Fruit fly (Drosophila melanogaster) whole organism, embryonic: ENCODE measurements around the gene Tango2.
A peak's percentile ranks its signal among the peaks of the same experiment; 100 is the strongest.

Experiments
- Antp ChIP-seq: fragments of 200-800 bp; sonication (Bioruptor generic); optimal IDR thresholded peaks from 3 replicates; lab custom pipeline; 2016; ENCODE audit warnings: missing biosample characterization, missing genetic modification characterization
- Atf3 ChIP-seq: fragments of 200-800 bp; sonication (Bioruptor generic); optimal IDR thresholded peaks from 3 replicates; lab custom pipeline; 2016; ENCODE audit warnings: missing biosample characterization, missing genetic modification characterization
- CG10209 ChIP-seq: fragments of 200-800 bp; sonication (Bioruptor generic); optimal IDR thresholded peaks from 3 replicates; lab custom pipeline; 2017; ENCODE audit warnings: missing biosample characterization, mild to moderate bottlenecking, missing genetic modification characterization, missing genetic modification reagents
- CG10431 ChIP-seq: fragments of 200-800 bp; sonication (Bioruptor generic); optimal IDR thresholded peaks from 3 replicates; lab custom pipeline; 2018; ENCODE audit warnings: missing biosample characterization, mild to moderate bottlenecking, missing genetic modification characterization
- CG11247 ChIP-seq: fragments of 200-800 bp; sonication (Bioruptor generic); IDR thresholded peaks from 2 replicates; pipeline ENCODE4 v1.3.6; 2022; ENCODE audit warnings: missing biosample characterization, missing genetic modification characterization
- CG12219 ChIP-seq: fragments of 200-800 bp; sonication (Bioruptor generic); optimal IDR thresholded peaks from 3 replicates; lab custom pipeline; 2018; ENCODE audit warnings: missing biosample characterization, mild to moderate bottlenecking, missing genetic modification characterization
- CG13123 ChIP-seq: fragments of 200-800 bp; sonication (Bioruptor generic); optimal IDR thresholded peaks from 2 replicates; lab custom pipeline; 2016; ENCODE audit warnings: missing biosample characterization, missing genetic modification characterization
- CG13624 ChIP-seq: fragments of 200-800 bp; sonication (Bioruptor generic); optimal IDR thresholded peaks from 2 replicates; lab custom pipeline; 2016; ENCODE audit warnings: missing biosample characterization, missing genetic modification characterization
- CG13775 ChIP-seq: fragments of 200-800 bp; sonication (Bioruptor generic); optimal IDR thresholded peaks from 3 replicates; lab custom pipeline; 2017; ENCODE audit warnings: missing biosample characterization, mild to moderate bottlenecking, missing genetic modification characterization
- CG1647 ChIP-seq: fragments of 200-800 bp; sonication (Bioruptor generic); optimal IDR thresholded peaks from 3 replicates; lab custom pipeline; 2016; ENCODE audit warnings: missing biosample characterization, missing genetic modification characterization
- CG16813 ChIP-seq: fragments of 200-800 bp; sonication (Bioruptor generic); IDR thresholded peaks from 3 replicates; pipeline ENCODE4 v1.3.6; 2022; ENCODE audit warnings: missing biosample characterization, missing genetic modification characterization; ENCODE audit not compliant: partially characterized antibody
- CG17829 ChIP-seq: fragments of 200-800 bp; optimal IDR thresholded peaks from 2 replicates; lab custom pipeline; 2019; ENCODE audit warnings: missing biosample characterization, mild to moderate bottlenecking, missing genetic modification characterization, moderate library complexity
- CG1832 ChIP-seq: fragments of 200-800 bp; sonication (Bioruptor generic); optimal IDR thresholded peaks from 2 replicates; lab custom pipeline; 2017; ENCODE audit warnings: missing biosample characterization, mild to moderate bottlenecking, missing genetic modification characterization, inconsistent platforms
- CG18476 ChIP-seq: fragments of 200-800 bp; sonication (Bioruptor generic); optimal IDR thresholded peaks from 2 replicates; lab custom pipeline; 2016; ENCODE audit warnings: missing biosample characterization, mild to moderate bottlenecking, missing genetic modification characterization
- CG3065 ChIP-seq: fragments of 200-800 bp; sonication (Bioruptor generic); optimal IDR thresholded peaks from 2 replicates; lab custom pipeline; 2016; ENCODE audit warnings: missing biosample characterization, missing genetic modification characterization
- CG43689 ChIP-seq: fragments of 200-800 bp; sonication (Bioruptor generic); IDR thresholded peaks from 2 replicates; pipeline ENCODE4 v1.3.6; 2022; ENCODE audit warnings: missing biosample characterization, missing genetic modification characterization
- CG6689 ChIP-seq: fragments of 200-800 bp; sonication (Bioruptor generic); IDR thresholded peaks from 2 replicates; pipeline ENCODE4 v1.3.6; 2022; ENCODE audit warnings: missing biosample characterization, missing genetic modification characterization
- CG8388 ChIP-seq: fragments of 200-800 bp; sonication (Bioruptor generic); optimal IDR thresholded peaks from 2 replicates; lab custom pipeline; 2019; ENCODE audit warnings: missing biosample characterization, mild to moderate bottlenecking, missing genetic modification characterization, moderate library complexity
- CG9437 ChIP-seq: fragments of 200-800 bp; sonication (Bioruptor generic); optimal IDR thresholded peaks from 2 replicates; lab custom pipeline; 2018; ENCODE audit warnings: missing biosample characterization, mild to moderate bottlenecking, missing genetic modification characterization
- CrebB ChIP-seq: fragments of 200-800 bp; sonication (Bioruptor generic); optimal IDR thresholded peaks from 3 replicates; lab custom pipeline; 2018; ENCODE audit warnings: missing biosample characterization, mild to moderate bottlenecking, missing genetic modification characterization
- Dek ChIP-seq: fragments of 200-800 bp; sonication (Bioruptor generic); optimal IDR thresholded peaks from 3 replicates; lab custom pipeline; 2019; ENCODE audit warnings: missing biosample characterization, mild to moderate bottlenecking, missing genetic modification characterization, moderate library complexity
- Fer3 ChIP-seq: fragments of 200-800 bp; sonication (Bioruptor generic); optimal IDR thresholded peaks from 2 replicates; lab custom pipeline; 2018; ENCODE audit warnings: missing biosample characterization, mild to moderate bottlenecking, missing genetic modification characterization, moderate library complexity
- Gsc ChIP-seq: fragments of 200-800 bp; sonication (Bioruptor generic); IDR thresholded peaks from 2 replicates; pipeline ENCODE4 v1.3.6; 2022; ENCODE audit warnings: missing biosample characterization, missing genetic modification characterization
- H15 ChIP-seq: fragments of 200-800 bp; sonication (Bioruptor generic); IDR thresholded peaks from 3 replicates; pipeline ENCODE4 v1.3.6; 2022; ENCODE audit warnings: missing biosample characterization, missing genetic modification characterization
- HHEX ChIP-seq: fragments of 200-800 bp; sonication (Bioruptor generic); optimal IDR thresholded peaks from 3 replicates; lab custom pipeline; 2017; ENCODE audit warnings: missing biosample characterization, mild to moderate bottlenecking, missing genetic modification characterization, missing genetic modification reagents
- Mad ChIP-seq: fragments of 200-800 bp; sonication (Bioruptor generic); optimal IDR thresholded peaks from 2 replicates; lab custom pipeline; 2016; ENCODE audit warnings: missing biosample characterization, missing genetic modification characterization
- Mes4 ChIP-seq: fragments of 200-800 bp; sonication (Bioruptor generic); optimal IDR thresholded peaks from 2 replicates; lab custom pipeline; 2016; ENCODE audit warnings: missing biosample characterization, missing genetic modification characterization
- Rx ChIP-seq: fragments of 200-800 bp; sonication (Bioruptor generic); IDR thresholded peaks from 2 replicates; pipeline ENCODE4 v1.3.6; 2022; ENCODE audit warnings: missing biosample characterization, missing genetic modification characterization
- Sox102F ChIP-seq: fragments of 200-800 bp; sonication (Bioruptor generic); optimal IDR thresholded peaks from 2 replicates; lab custom pipeline; 2018; ENCODE audit warnings: missing biosample characterization, mild to moderate bottlenecking, missing genetic modification characterization, moderate library complexity
- btn ChIP-seq: fragments of 200-800 bp; sonication (Bioruptor generic); optimal IDR thresholded peaks from 2 replicates; lab custom pipeline; 2016; ENCODE audit warnings: missing biosample characterization, missing genetic modification characterization
- cato ChIP-seq: fragments of 200-800 bp; sonication (Bioruptor generic); optimal IDR thresholded peaks from 2 replicates; lab custom pipeline; 2016; ENCODE audit warnings: missing biosample characterization, missing genetic modification characterization, borderline replicate concordance
- chinmo ChIP-seq: fragments of 200-800 bp; sonication (Bioruptor generic); IDR thresholded peaks from 4 replicates; pipeline ENCODE4 v1.3.6; 2022; ENCODE audit warnings: missing biosample characterization, missing genetic modification characterization; ENCODE audit not compliant: partially characterized antibody
- ci ChIP-seq: fragments of 200-800 bp; sonication (Bioruptor generic); IDR thresholded peaks from 3 replicates; pipeline ENCODE4 v1.3.6; 2022; ENCODE audit warnings: missing biosample characterization, missing genetic modification characterization
- croc ChIP-seq: fragments of 200-800 bp; sonication (Bioruptor generic); conservative IDR thresholded peaks from 3 replicates; pipeline ENCODE4 v1.3.6; 2022; ENCODE audit warnings: missing biosample characterization, missing genetic modification characterization
- emc ChIP-seq: fragments of 200-800 bp; sonication (Bioruptor generic); optimal IDR thresholded peaks from 2 replicates; lab custom pipeline; 2016; ENCODE audit warnings: missing biosample characterization, missing genetic modification characterization
- ham ChIP-seq: fragments of 200-800 bp; sonication (Bioruptor generic); IDR thresholded peaks from 2 replicates; pipeline ENCODE4 v1.3.6; 2022; ENCODE audit warnings: missing biosample characterization, missing genetic modification characterization
- her ChIP-seq: fragments of 200-800 bp; sonication (Bioruptor generic); optimal IDR thresholded peaks from 2 replicates; lab custom pipeline; 2016; ENCODE audit warnings: missing biosample characterization, missing genetic modification characterization
- ind ChIP-seq: fragments of 200-800 bp; sonication (Bioruptor generic); optimal IDR thresholded peaks from 3 replicates; lab custom pipeline; 2016; ENCODE audit warnings: missing biosample characterization, missing genetic modification characterization
- lbe ChIP-seq: fragments of 200-800 bp; sonication (Bioruptor generic); optimal IDR thresholded peaks from 2 replicates; lab custom pipeline; 2016; ENCODE audit warnings: missing biosample characterization, mild to moderate bottlenecking, missing genetic modification characterization
- lilli ChIP-seq: fragments of 200-800 bp; sonication (Bioruptor generic); optimal IDR thresholded peaks from 3 replicates; lab custom pipeline; 2016; ENCODE audit warnings: missing biosample characterization, missing genetic modification characterization
- lmd ChIP-seq: fragments of 200-800 bp; sonication (Bioruptor generic); IDR thresholded peaks from 2 replicates; pipeline ENCODE4 v1.3.6; 2022; ENCODE audit warnings: missing biosample characterization, missing genetic modification characterization
- phol ChIP-seq: fragments of 200-800 bp; sonication (Bioruptor generic); optimal IDR thresholded peaks from 3 replicates; lab custom pipeline; 2018; ENCODE audit warnings: missing biosample characterization, mild to moderate bottlenecking, missing genetic modification characterization, moderate library complexity
- prd ChIP-seq, 3 experiments: fragments of >200 bp in 2 of 3; fragments of 200-800 bp in 1 of 3; sonication (Bioruptor generic) in 1 of 3; optimal IDR thresholded peaks in 2 of 3; IDR thresholded peaks in 1 of 3; 2 replicates in 2 of 3; 3 replicates in 1 of 3; pipeline versions ENCODE4 v1.3.6 to Lab custom; 2017 to 2022; ENCODE audit warnings: missing biosample characterization in 1 of 3, missing genetic modification characterization in 1 of 3
- sc ChIP-seq, 3 experiments: fragments of >200 bp in 2 of 3; fragments of 200-800 bp in 1 of 3; sonication (Bioruptor generic) in 1 of 3; optimal IDR thresholded peaks; 2 replicates in 2 of 3; 3 replicates in 1 of 3; lab custom pipeline; 2017; ENCODE audit warnings: mild to moderate bottlenecking in 1 of 3, missing biosample characterization in 1 of 3, missing genetic modification characterization in 1 of 3, missing genetic modification reagents in 1 of 3
- slbo ChIP-seq: fragments of 200-800 bp; sonication (Bioruptor generic); IDR thresholded peaks from 2 replicates; pipeline ENCODE4 v1.3.6; 2022; ENCODE audit warnings: missing biosample characterization, missing genetic modification characterization
- tio ChIP-seq: fragments of 200-800 bp; sonication (Bioruptor generic); optimal IDR thresholded peaks from 2 replicates; lab custom pipeline; 2017; ENCODE audit warnings: missing biosample characterization, missing genetic modification characterization, inconsistent platforms
- twi ChIP-seq: fragments of 200-800 bp; optimal IDR thresholded peaks from 2 replicates; lab custom pipeline; 2019; ENCODE audit warnings: missing biosample characterization, mild to moderate bottlenecking, missing genetic modification characterization, moderate library complexity
- vvl ChIP-seq: fragments of 200-800 bp; sonication (Bioruptor generic); IDR thresholded peaks from 2 replicates; pipeline ENCODE4 v1.3.6; 2022; ENCODE audit warnings: missing biosample characterization, missing genetic modification characterization
- yki ChIP-seq: fragments of >200 bp; optimal IDR thresholded peaks from 3 replicates; lab custom pipeline; 2018

Gene Tango2

dm6 chrX:13616417-13617050, at the start of gene Tango2, which contains the start of gene tth:
Gene Tango2 (plus strand): TSS chrX:13616989.
Gene tth (minus strand): TSS chrX:13616586.
- peak; percentile 25 for TF ChIP-seq CG1647 (GFP tag; lab: Kevin White, UChicago)
- peak; percentile 62 for TF ChIP-seq vvl
- peak; percentile 75 for TF ChIP-seq CG13775 (GFP tag; lab: Kevin White, UChicago)
- TF ChIP-seq ind (GFP tag; lab: Kevin White, UChicago): peak; percentile 63
- peak; percentile 90 for TF ChIP-seq lilli (GFP tag; lab: Kevin White, UChicago)
- no peak for TF ChIP-seq CG1832 (GFP tag; lab: Kevin White, UChicago)
- peak; percentile 86 for TF ChIP-seq ci (GFP tag; lab: Robert Waterston, UW)
- TF ChIP-seq Rx (GFP tag; lab: Robert Waterston, UW): peak; percentile 21; the same call in 1 of the 2 replicates
- TF ChIP-seq slbo: peak; percentile 89
- no peak for TF ChIP-seq emc (GFP tag; lab: Kevin White, UChicago)
- TF ChIP-seq CG17829 (tag; lab: Kevin White, UChicago): peak; percentile 60
- peak; percentile 60 for TF ChIP-seq CG13624
- TF ChIP-seq CG43689 (GFP tag; lab: Robert Waterston, UW): no peak
- TF ChIP-seq chinmo: no peak
- peak; percentile 60 for TF ChIP-seq CG18476 (GFP tag; lab: Kevin White, UChicago)
- TF ChIP-seq Mad (GFP tag; lab: Kevin White, UChicago): peak; percentile 68
- peak; percentile 54 for TF ChIP-seq Antp
- no peak for TF ChIP-seq Gsc (GFP tag; lab: Robert Waterston, UW)
- peak; percentile 8 for TF ChIP-seq cato (GFP tag; lab: Kevin White, UChicago)
- no peak for TF ChIP-seq croc (GFP tag; lab: Robert Waterston, UW)
- peak; percentile 56 for TF ChIP-seq CG9437 (GFP tag; lab: Kevin White, UChicago)
- TF ChIP-seq CG12219 (GFP tag; lab: Kevin White, UChicago): peak; percentile 25
- TF ChIP-seq CG13123 (GFP tag; lab: Kevin White, UChicago): peak; percentile 46
- peak; percentile 81 for TF ChIP-seq lmd (GFP tag; lab: Robert Waterston, UW)
- TF ChIP-seq prd (optimal IDR thresholded peaks at IDR 0.05; lab: Kevin White, UChicago): no peak
- peak; percentile 71 for TF ChIP-seq prd (GFP tag; IDR thresholded peaks at IDR 0.05; lab: Robert Waterston, UW)
- TF ChIP-seq CG11247 (GFP tag; lab: Robert Waterston, UW): peak; percentile 67
- TF ChIP-seq CG3065 (GFP tag; lab: Kevin White, UChicago): no peak
- no peak for TF ChIP-seq Mes4 (GFP tag; lab: Kevin White, UChicago)
- peak; percentile 70 for TF ChIP-seq CG6689
- no peak for TF ChIP-seq CG10431 (GFP tag; lab: Kevin White, UChicago)
- 0 out of 3 replicates have a peak, but pooled peaks have one; percentile 28 for TF ChIP-seq H15 (GFP tag; lab: Robert Waterston, UW)
- TF ChIP-seq her (GFP tag; lab: Kevin White, UChicago): no peak
- peak; percentile 58 for TF ChIP-seq Atf3 (GFP tag; lab: Kevin White, UChicago)
- no peak for TF ChIP-seq btn (GFP tag; lab: Kevin White, UChicago)
- TF ChIP-seq yki (lab: Kevin White, UChicago): no peak
- peak; percentile 50 for TF ChIP-seq twi
- TF ChIP-seq CG8388 (GFP tag; lab: Kevin White, UChicago): peak; percentile 51
- peak; percentile 44; the same call in 1 of the 2 replicates for TF ChIP-seq ham (GFP tag; lab: Robert Waterston, UW)
- TF ChIP-seq lbe (GFP tag; lab: Kevin White, UChicago): peak; percentile 60
- TF ChIP-seq sc (optimal IDR thresholded peaks at IDR 0.05; lab: Kevin White, UChicago): no peak
- no peak for TF ChIP-seq sc (GFP tag; optimal IDR thresholded peaks at IDR 0.05; lab: Kevin White, UChicago)
- peak; percentile 72 for TF ChIP-seq Dek
- TF ChIP-seq Sox102F (GFP tag; lab: Kevin White, UChicago): no peak
- peak; percentile 62; the same call in 2 of the 3 replicates for TF ChIP-seq CG16813 (GFP tag; lab: Robert Waterston, UW)
- TF ChIP-seq CG10209 (GFP tag; lab: Kevin White, UChicago): peak; percentile 59
- no peak for TF ChIP-seq tio
- TF ChIP-seq HHEX: peak; percentile 60
- peak; percentile 61 for TF ChIP-seq phol (tag; lab: Kevin White, UChicago)
- TF ChIP-seq CrebB (tag; lab: Kevin White, UChicago): peak; percentile 46
- peak; percentile 76 for TF ChIP-seq Fer3 (tag; lab: Kevin White, UChicago)
